Worm (Caenorhabditis elegans) whole organism, midembryonic: ENCODE results near the gene coq-3.

ENCODE experiments used
- flt-1 ChIP-seq: fragments of 200-800 bp; sonication (Bioruptor generic); IDR thresholded peaks from 2 replicates; pipeline ENCODE4 v1.3.6; 2022; ENCODE audit warnings: missing genetic modification characterization, missing compliant biosample characterization
- klf-2 ChIP-seq: fragments of 200-800 bp; sonication (Bioruptor generic); conservative IDR thresholded peaks from 2 replicates; pipeline ENCODE4 v1.3.6; 2022; ENCODE audit warnings: missing genetic modification reagents, missing genetic modification characterization, missing compliant biosample characterization
- ref-1 ChIP-seq: fragments of 200-800 bp; sonication (Bioruptor generic); conservative IDR thresholded peaks from 2 replicates; pipeline ENCODE4 v1.3.6; 2022; ENCODE audit warnings: missing genetic modification reagents, missing genetic modification characterization, missing compliant biosample characterization
- tab-1 ChIP-seq: fragments of 200-800 bp; sonication (Bioruptor generic); IDR thresholded peaks from 2 replicates; pipeline ENCODE4 v1.3.6; 2022; ENCODE audit warnings: missing genetic modification characterization, missing compliant biosample characterization
- ztf-23 ChIP-seq: fragments of 200-800 bp; sonication (Bioruptor generic); IDR thresholded peaks from 2 replicates; pipeline ENCODE4 v1.3.6; 2022; ENCODE audit warnings: missing genetic modification reagents, missing genetic modification characterization, missing compliant biosample characterization
- ztf-29 ChIP-seq: fragments of 200-800 bp; sonication (Bioruptor generic); IDR thresholded peaks from 2 replicates; pipeline ENCODE4 v1.3.6; 2022; ENCODE audit warnings: missing genetic modification reagents, missing genetic modification characterization, missing compliant biosample characterization

ce11 chrIV:14802316-14802715, 6.2 kb upstream of the coq-3 start, which contains the start of gene Y57G11C.1142:
- no peak for TF ChIP-seq ztf-29 (GFP tag; lab: Robert Waterston, UW)
- TF ChIP-seq tab-1 (GFP tag; lab: Robert Waterston, UW), result no peak
- TF ChIP-seq flt-1, result no peak
- no peak for TF ChIP-seq klf-2
- no peak for TF ChIP-seq ztf-23 (GFP tag; lab: Robert Waterston, UW)
- no peak for TF ChIP-seq ref-1
